Fruit fly (Drosophila melanogaster) whole organism, embryonic: ENCODE measurements around the gene cbt.

Source experiments
- Antp ChIP-seq: fragments of 200-800 bp; sonication (Bioruptor generic); optimal IDR thresholded peaks from 3 replicates; lab custom pipeline; 2016; ENCODE audit warnings: missing biosample characterization, missing genetic modification characterization
- Awh ChIP-seq: fragments of 200-800 bp; sonication (Bioruptor generic); IDR thresholded peaks from 2 replicates; pipeline ENCODE4, ENCODE4 v1.3.6; 2022; ENCODE audit warnings: missing biosample characterization, missing genetic modification characterization
- C15 ChIP-seq: fragments of 200-800 bp; sonication (Bioruptor generic); IDR thresholded peaks from 3 replicates; pipeline ENCODE4 v1.3.6; 2022; ENCODE audit warnings: missing biosample characterization, missing genetic modification characterization
- CG1024 ChIP-seq: fragments of 200-800 bp; sonication (Bioruptor generic); IDR thresholded peaks from 2 replicates; pipeline ENCODE4 v1.3.6; 2022; ENCODE audit warnings: missing biosample characterization, missing genetic modification characterization
- CG10462 ChIP-seq: fragments of 200-800 bp; sonication (Bioruptor generic); optimal IDR thresholded peaks from 2 replicates; lab custom pipeline; 2016; ENCODE audit warnings: missing biosample characterization, missing genetic modification characterization
- CG11398 ChIP-seq: fragments of 200-800 bp; sonication (Bioruptor generic); optimal IDR thresholded peaks from 2 replicates; lab custom pipeline; 2016; ENCODE audit warnings: missing biosample characterization, missing genetic modification characterization
- CG12391 ChIP-seq: fragments of 200-800 bp; sonication (Bioruptor generic); optimal IDR thresholded peaks from 3 replicates; lab custom pipeline; 2018; ENCODE audit warnings: missing biosample characterization, mild to moderate bottlenecking, missing genetic modification characterization, moderate library complexity
- CG12659 ChIP-seq: fragments of 200-800 bp; sonication (Bioruptor generic); optimal IDR thresholded peaks from 3 replicates; lab custom pipeline; 2017; ENCODE audit warnings: mild to moderate bottlenecking, missing biosample characterization, missing genetic modification reagents, missing genetic modification characterization
- CG12942 ChIP-seq: fragments of 200-800 bp; sonication (Bioruptor generic); optimal IDR thresholded peaks from 3 replicates; lab custom pipeline; 2016; ENCODE audit warnings: missing biosample characterization, missing genetic modification characterization
- CG13624 ChIP-seq: fragments of 200-800 bp; sonication (Bioruptor generic); optimal IDR thresholded peaks from 2 replicates; lab custom pipeline; 2016; ENCODE audit warnings: missing biosample characterization, missing genetic modification characterization
- CG14667 ChIP-seq: fragments of 200-800 bp; sonication (Bioruptor generic); IDR thresholded peaks from 2 replicates; pipeline ENCODE4 v1.3.6; 2022; ENCODE audit warnings: missing biosample characterization, missing genetic modification characterization
- CG1529 ChIP-seq: fragments of 200-800 bp; sonication (Bioruptor generic); optimal IDR thresholded peaks from 3 replicates; lab custom pipeline; 2018; ENCODE audit warnings: missing biosample characterization, missing genetic modification characterization
- CG15514 ChIP-seq: fragments of 200-800 bp; sonication (Bioruptor generic); optimal IDR thresholded peaks from 3 replicates; lab custom pipeline; 2017; ENCODE audit warnings: missing biosample characterization, missing genetic modification characterization, mild to moderate bottlenecking, moderate library complexity, missing genetic modification reagents
- CG18619 ChIP-seq: fragments of 200-800 bp; sonication (Bioruptor generic); optimal IDR thresholded peaks from 3 replicates; lab custom pipeline; 2017; ENCODE audit warnings: missing biosample characterization, mild to moderate bottlenecking, missing genetic modification characterization
- CG2712 ChIP-seq: fragments of 200-800 bp; optimal IDR thresholded peaks from 3 replicates; lab custom pipeline; 2019; ENCODE audit warnings: missing biosample characterization, mild to moderate bottlenecking, missing genetic modification characterization, moderate library complexity
- CG2875 ChIP-seq: fragments of 200-800 bp; sonication (Bioruptor generic); optimal IDR thresholded peaks from 2 replicates; lab custom pipeline; 2017; ENCODE audit warnings: missing biosample characterization, mild to moderate bottlenecking, missing genetic modification characterization, missing genetic modification reagents
- CG30431 ChIP-seq: fragments of 200-800 bp; sonication (Bioruptor generic); optimal IDR thresholded peaks from 2 replicates; lab custom pipeline; 2017; ENCODE audit warnings: missing biosample characterization, missing genetic modification characterization
- CG31224 ChIP-seq: fragments of 200-800 bp; sonication (Bioruptor generic); IDR thresholded peaks from 2 replicates; pipeline ENCODE4 v1.3.6; 2022; ENCODE audit warnings: missing biosample characterization, missing genetic modification characterization
- CG31388 ChIP-seq: fragments of 200-800 bp; sonication (Bioruptor generic); optimal IDR thresholded peaks from 2 replicates; lab custom pipeline; 2016; ENCODE audit warnings: missing biosample characterization, missing genetic modification characterization
- CG3726 ChIP-seq: fragments of 200-800 bp; sonication (Bioruptor generic); IDR thresholded peaks from 3 replicates; pipeline ENCODE4, ENCODE4 v1.3.6; 2022; ENCODE audit warnings: missing biosample characterization, missing genetic modification characterization
- CG3847 ChIP-seq: fragments of 200-800 bp; sonication (Bioruptor generic); IDR thresholded peaks from 2 replicates; pipeline ENCODE4 v1.3.6; 2022; ENCODE audit warnings: missing biosample characterization, missing genetic modification characterization
- CG4360 ChIP-seq: fragments of 200-800 bp; sonication (Bioruptor generic); IDR thresholded peaks from 2 replicates; pipeline ENCODE4 v1.3.6; 2022; ENCODE audit warnings: missing biosample characterization, missing genetic modification characterization
- CG6791 ChIP-seq: fragments of 200-800 bp; sonication (Bioruptor generic); IDR thresholded peaks from 3 replicates; pipeline ENCODE4 v1.3.6; 2022; ENCODE audit warnings: missing biosample characterization, missing genetic modification characterization; ENCODE audit not compliant: partially characterized antibody
- CG9437 ChIP-seq: fragments of 200-800 bp; sonication (Bioruptor generic); optimal IDR thresholded peaks from 2 replicates; lab custom pipeline; 2018; ENCODE audit warnings: missing biosample characterization, mild to moderate bottlenecking, missing genetic modification characterization
- D19A ChIP-seq: fragments of 200-800 bp; optimal IDR thresholded peaks from 3 replicates; lab custom pipeline; 2019; ENCODE audit warnings: missing biosample characterization, mild to moderate bottlenecking, missing genetic modification characterization, moderate library complexity
- Dp ChIP-seq: fragments of 200-800 bp; sonication (Bioruptor generic); optimal IDR thresholded peaks from 2 replicates; lab custom pipeline; 2018; ENCODE audit warnings: missing biosample characterization, mild to moderate bottlenecking, missing genetic modification characterization, moderate library complexity
- Hr3 ChIP-seq: fragments of 200-800 bp; sonication (Bioruptor generic); optimal IDR thresholded peaks from 3 replicates; lab custom pipeline; 2016; ENCODE audit warnings: missing biosample characterization, missing genetic modification characterization
- Mad ChIP-seq: fragments of 200-800 bp; sonication (Bioruptor generic); optimal IDR thresholded peaks from 2 replicates; lab custom pipeline; 2016; ENCODE audit warnings: missing biosample characterization, missing genetic modification characterization
- Meics ChIP-seq: fragments of 200-800 bp; sonication (Bioruptor generic); optimal IDR thresholded peaks from 2 replicates; lab custom pipeline; 2017; ENCODE audit warnings: missing biosample characterization, mild to moderate bottlenecking, missing genetic modification characterization
- PHDP ChIP-seq: fragments of 200-800 bp; sonication (Bioruptor generic); optimal IDR thresholded peaks from 3 replicates; lab custom pipeline; 2018; ENCODE audit warnings: missing biosample characterization, mild to moderate bottlenecking, missing genetic modification characterization, moderate library complexity
- Six4 ChIP-seq: fragments of 200-800 bp; sonication (Bioruptor generic); optimal IDR thresholded peaks from 2 replicates; lab custom pipeline; 2016; ENCODE audit warnings: missing biosample characterization, missing genetic modification characterization
- Stat92E ChIP-seq, 3 experiments: fragments of >200 bp in 2 of 3; fragments of 200-800 bp in 1 of 3; sonication (Bioruptor generic) in 1 of 3; optimal IDR thresholded peaks; 2 replicates each; lab custom pipeline; 2017 to 2019; ENCODE audit warnings: missing biosample characterization in 3 of 3, missing genetic modification characterization in 3 of 3, mild to moderate bottlenecking in 1 of 3, moderate library complexity in 1 of 3
- ato ChIP-seq: fragments of 200-800 bp; sonication (Bioruptor generic); IDR thresholded peaks from 2 replicates; pipeline ENCODE4 v1.3.6; 2022; ENCODE audit warnings: missing biosample characterization, missing genetic modification characterization; ENCODE audit not compliant: partially characterized antibody
- crp ChIP-seq, 2 experiments: fragments of 200-800 bp; sonication (Bioruptor generic); optimal IDR thresholded peaks; 2 replicates in 1 of 2; 3 replicates in 1 of 2; lab custom pipeline; 2017; ENCODE audit warnings: missing biosample characterization in 2 of 2, missing genetic modification characterization in 2 of 2, mild to moderate bottlenecking in 1 of 2, moderate library complexity in 1 of 2
- cwo ChIP-seq: fragments of 200-800 bp; sonication (Bioruptor generic); optimal IDR thresholded peaks from 3 replicates; lab custom pipeline; 2017; ENCODE audit warnings: missing biosample characterization, missing genetic modification characterization, mild to moderate bottlenecking, moderate library complexity, missing genetic modification reagents
- exex ChIP-seq: fragments of 200-800 bp; sonication (Bioruptor generic); optimal IDR thresholded peaks from 4 replicates; lab custom pipeline; 2018; ENCODE audit warnings: missing biosample characterization, mild to moderate bottlenecking, missing genetic modification characterization, moderate library complexity
- gce ChIP-seq: fragments of 200-800 bp; sonication (Bioruptor generic); IDR thresholded peaks from 3 replicates; pipeline ENCODE4 v1.3.6; 2022; ENCODE audit warnings: missing biosample characterization, missing genetic modification characterization
- ham ChIP-seq: fragments of 200-800 bp; sonication (Bioruptor generic); IDR thresholded peaks from 2 replicates; pipeline ENCODE4 v1.3.6; 2022; ENCODE audit warnings: missing biosample characterization, missing genetic modification characterization
- hb ChIP-seq: fragments of 200-800 bp; sonication (Bioruptor generic); IDR thresholded peaks from 3 replicates; pipeline ENCODE4 v1.3.6; 2022; ENCODE audit warnings: missing biosample characterization, missing genetic modification characterization; ENCODE audit not compliant: partially characterized antibody
- hth ChIP-seq: fragments of >200 bp; optimal IDR thresholded peaks from 2 replicates; lab custom pipeline; 2017; ENCODE audit warnings: inconsistent platforms
- luna ChIP-seq: fragments of 200-800 bp; sonication (Bioruptor generic); optimal IDR thresholded peaks from 2 replicates; lab custom pipeline; 2016; ENCODE audit warnings: missing biosample characterization, missing genetic modification characterization
- pita ChIP-seq: fragments of 200-800 bp; sonication (Bioruptor generic); optimal IDR thresholded peaks from 2 replicates; lab custom pipeline; 2017; ENCODE audit warnings: missing biosample characterization, mild to moderate bottlenecking, missing genetic modification characterization
- pum ChIP-seq: fragments of 200-800 bp; sonication (Bioruptor generic); optimal IDR thresholded peaks from 2 replicates; lab custom pipeline; 2016; ENCODE audit warnings: missing biosample characterization, missing genetic modification characterization
- pzg ChIP-seq: fragments of 200-800 bp; sonication (Bioruptor generic); optimal IDR thresholded peaks from 3 replicates; lab custom pipeline; 2018; ENCODE audit warnings: missing biosample characterization, mild to moderate bottlenecking, missing genetic modification characterization, moderate library complexity
- ranshi ChIP-seq: fragments of 200-800 bp; sonication (Bioruptor generic); IDR thresholded peaks from 2 replicates; pipeline ENCODE4 v1.3.6; 2022; ENCODE audit warnings: missing biosample characterization, missing genetic modification characterization
- sd ChIP-seq: fragments of 200-800 bp; sonication (Bioruptor generic); optimal IDR thresholded peaks from 3 replicates; lab custom pipeline; 2018; ENCODE audit warnings: missing biosample characterization, mild to moderate bottlenecking, missing genetic modification characterization, moderate library complexity
- sna ChIP-seq: fragments of 200-800 bp; sonication (Bioruptor generic); IDR thresholded peaks from 2 replicates; pipeline ENCODE4 v1.3.6; 2022; ENCODE audit warnings: missing biosample characterization, missing genetic modification characterization; ENCODE audit not compliant: partially characterized antibody
- sqz ChIP-seq: fragments of 200-800 bp; sonication (Bioruptor generic); optimal IDR thresholded peaks from 3 replicates; lab custom pipeline; 2018; ENCODE audit warnings: missing biosample characterization, mild to moderate bottlenecking, missing genetic modification characterization
- tap ChIP-seq: fragments of 200-800 bp; optimal IDR thresholded peaks from 3 replicates; lab custom pipeline; 2019; ENCODE audit warnings: missing biosample characterization, mild to moderate bottlenecking, missing genetic modification characterization, moderate library complexity
- toy ChIP-seq: fragments of 200-800 bp; sonication (Bioruptor generic); IDR thresholded peaks from 2 replicates; pipeline ENCODE4 v1.3.6; 2022; ENCODE audit warnings: missing biosample characterization, missing genetic modification characterization
- usp ChIP-seq: fragments of >200 bp; optimal IDR thresholded peaks from 2 replicates; lab custom pipeline; 2017; ENCODE audit warnings: missing biosample characterization, missing genetic modification characterization

Gene cbt

dm6 chr2L:472073-472590 is 7.4 kb downstream of the cbt start, which contains the start of gene CG4297 (continued):
- no peak for TF ChIP-seq C15
- TF ChIP-seq hb (GFP tag; lab: Robert Waterston, UW) = no peak
- TF ChIP-seq ham (GFP tag; lab: Robert Waterston, UW) = no peak
- peak; percentile 87 for TF ChIP-seq CG12942
- TF ChIP-seq usp (GFP tag; lab: Kevin White, UChicago) = no peak
- TF ChIP-seq CG3726 (GFP tag; lab: Robert Waterston, UW) = no peak
- peak; percentile 80 for TF ChIP-seq CG31388
- TF ChIP-seq CG1024 (GFP tag; lab: Robert Waterston, UW) = no peak
- peak; percentile 85 for TF ChIP-seq sqz (GFP tag; lab: Kevin White, UChicago)
- no peak for TF ChIP-seq sna (GFP tag; lab: Robert Waterston, UW)
- peak; percentile 85 for TF ChIP-seq CG10462 (GFP tag; lab: Kevin White, UChicago)
- no peak for TF ChIP-seq gce
- peak; percentile 96 for TF ChIP-seq CG13624 (GFP tag; lab: Kevin White, UChicago)
- TF ChIP-seq ranshi (GFP tag; lab: Robert Waterston, UW) = no peak
- no peak for TF ChIP-seq CG31224
- no peak for TF ChIP-seq Awh (GFP tag; lab: Robert Waterston, UW)
- no peak for TF ChIP-seq toy (GFP tag; lab: Robert Waterston, UW)
- TF ChIP-seq CG12391 = peak; percentile 90
- TF ChIP-seq CG14667 (GFP tag; lab: Robert Waterston, UW) = no peak
- TF ChIP-seq CG11398 (GFP tag; lab: Kevin White, UChicago) = peak; percentile 93
- no peak for TF ChIP-seq pita
- TF ChIP-seq CG2712 = peak; percentile 93
- TF ChIP-seq CG18619 = peak; percentile 92
- no peak for TF ChIP-seq CG4360 (GFP tag; lab: Robert Waterston, UW)
- TF ChIP-seq Antp (GFP tag; lab: Kevin White, UChicago) = peak; percentile 95
- TF ChIP-seq CG12659 (GFP tag; lab: Kevin White, UChicago) = peak; percentile 95
- no peak for TF ChIP-seq CG3847 (GFP tag; lab: Robert Waterston, UW)
- TF ChIP-seq luna (GFP tag; lab: Kevin White, UChicago) = peak; percentile 60
- TF ChIP-seq crp (GFP tag; optimal IDR thresholded peaks at IDR 0.05; lab: Kevin White, UChicago) = peak in 1 of 2 experiments; percentile 47
- peak; percentile 92 for TF ChIP-seq tap (tag; lab: Kevin White, UChicago)
- TF ChIP-seq Hr3 = peak; percentile 92

- no peak for TF ChIP-seq Six4 (GFP tag; lab: Kevin White, UChicago)
- TF ChIP-seq Stat92E (GFP tag; optimal IDR thresholded peaks at IDR 0.05; lab: Kevin White, UChicago) = no peak
- peak; percentile 84 for TF ChIP-seq PHDP (tag; lab: Kevin White, UChicago)
- no peak for TF ChIP-seq pum (GFP tag; lab: Kevin White, UChicago)
- no peak for TF ChIP-seq CG30431
- no peak for TF ChIP-seq CG6791 (GFP tag; lab: Robert Waterston, UW)
- TF ChIP-seq exex (tag; lab: Kevin White, UChicago) = no peak
- TF ChIP-seq CG1529 (GFP tag; lab: Kevin White, UChicago) = peak; percentile 42
- TF ChIP-seq Mad (GFP tag; lab: Kevin White, UChicago) = no peak
- no peak for TF ChIP-seq Dp (GFP tag; lab: Kevin White, UChicago)
- TF ChIP-seq CG9437 (GFP tag; lab: Kevin White, UChicago) = no peak
- no peak for TF ChIP-seq hth (lab: Kevin White, UChicago)
- no peak for TF ChIP-seq ato (GFP tag; lab: Robert Waterston, UW)
- peak; percentile 8 for TF ChIP-seq D19A (tag; lab: Kevin White, UChicago)
- no peak for TF ChIP-seq pzg (GFP tag; lab: Kevin White, UChicago)
- no peak for TF ChIP-seq CG31388
- TF ChIP-seq sd = no peak
- TF ChIP-seq CG15514 (GFP tag; lab: Kevin White, UChicago) = peak; percentile 37
- peak; percentile 64 for TF ChIP-seq Meics (GFP tag; lab: Kevin White, UChicago)
- no peak for TF ChIP-seq C15
- peak; percentile 50 for TF ChIP-seq cwo (GFP tag; lab: Kevin White, UChicago)
- peak; percentile 45 for TF ChIP-seq CG2875
Measured at dm6 chr2L:471021-471479, 8.4 kb downstream of the cbt start.
